1 fruit fly cellular context compared by ENCODE assay signal in genomic region chrX:8063223-8063674, dm6.
A peak's percentile ranks its signal among the peaks of the same experiment; 100 is the strongest.
TF ChIP-seq lines count a peak whose summit lies in the region.

No protein-coding gene starts in this region.

TF ChIP-seq in whole organism, embryonic, 481 proteins besides CTCF, POLR2A, EP300 and RAD21 (continued from another document):
- TF ChIP-seq Oaz (GFP tag; IDR thresholded peaks at IDR 0.05; lab: Robert Waterston, UW) (no peak), CG1233 (GFP tag; optimal IDR thresholded peaks at IDR 0.05; lab: Kevin White, UChicago) (no peak), da (GFP tag; optimal IDR thresholded peaks at IDR 0.05; lab: Kevin White, UChicago) (peak; percentile 31), pan (optimal IDR thresholded peaks at IDR 0.05; lab: Kevin White, UChicago) (no peak), pan (GFP tag; optimal IDR thresholded peaks at IDR 0.05 in 1 of 2, IDR thresholded peaks at IDR 0.05 in 1 of 2) (peak in 1 of 2 experiments; percentile 18), danr (GFP tag; IDR thresholded peaks at IDR 0.05; lab: Robert Waterston, UW) (no peak), ase (GFP tag; IDR thresholded peaks at IDR 0.05; lab: Robert Waterston, UW) (no peak), Med (GFP tag; lab: Kevin White, UChicago) (peak; percentile 60), sens-2 (GFP tag; IDR thresholded peaks at IDR 0.05; lab: Robert Waterston, UW) (no peak), CG15601 (tag; optimal IDR thresholded peaks at IDR 0.05; lab: Kevin White, UChicago) (no peak), ftz-f1 (GFP tag; optimal IDR thresholded peaks at IDR 0.05; lab: Kevin White, UChicago) (no peak), zen2 (GFP tag; IDR thresholded peaks at IDR 0.05; lab: Robert Waterston, UW; ENCODE audit: partially characterized antibody) (no peak), nom (GFP tag; optimal IDR thresholded peaks at IDR 0.05; lab: Kevin White, UChicago) (peak; percentile 93), CG10462 (GFP tag; optimal IDR thresholded peaks at IDR 0.05; lab: Kevin White, UChicago) (no peak), pb (GFP tag; optimal IDR thresholded peaks at IDR 0.05; lab: Kevin White, UChicago) (no peak), gcm2 (GFP tag; optimal IDR thresholded peaks at IDR 0.05; lab: Kevin White, UChicago) (no peak), aop (GFP tag; IDR thresholded peaks at IDR 0.05; lab: Robert Waterston, UW) (no peak), slou (GFP tag; optimal IDR thresholded peaks at IDR 0.05; lab: Kevin White, UChicago) (no peak), HLH4C (GFP tag; IDR thresholded peaks at IDR 0.05; lab: Robert Waterston, UW; ENCODE audit: partially characterized antibody) (no peak), Drgx (GFP tag; IDR thresholded peaks at IDR 0.05; lab: Robert Waterston, UW) (peak; percentile 53), lilli (GFP tag; optimal IDR thresholded peaks at IDR 0.05; lab: Kevin White, UChicago) (no peak), CG6175 (GFP tag; IDR thresholded peaks at IDR 0.05; lab: Robert Waterston, UW) (no peak), Nf-YB (GFP tag; optimal IDR thresholded peaks at IDR 0.05; lab: Kevin White, UChicago) (no peak), ac (GFP tag; optimal IDR thresholded peaks at IDR 0.05; lab: Kevin White, UChicago) (no peak), Dip2 (GFP tag; IDR thresholded peaks at IDR 0.05; lab: Robert Waterston, UW) (no peak), CG14014 (GFP tag; IDR thresholded peaks at IDR 0.05; lab: Robert Waterston, UW) (no peak), CG8944 (GFP tag; optimal IDR thresholded peaks at IDR 0.05; lab: Kevin White, UChicago) (no peak), B-H2 (GFP tag; optimal IDR thresholded peaks at IDR 0.05; lab: Kevin White, UChicago) (no peak), CG4854 (GFP tag; optimal IDR thresholded peaks at IDR 0.05; lab: Kevin White, UChicago) (no peak), ro (GFP tag; IDR thresholded peaks at IDR 0.05; lab: Robert Waterston, UW) (no peak), CG13287 (GFP tag; IDR thresholded peaks at IDR 0.05; lab: Robert Waterston, UW; ENCODE audit: partially characterized antibody) (0 out of 2 replicates have a peak, but pooled peaks have one; percentile 19), kay (GFP tag; optimal IDR thresholded peaks at IDR 0.05; lab: Kevin White, UChicago) (peak; percentile 85), gsb-n (tag; optimal IDR thresholded peaks at IDR 0.05; lab: Kevin White, UChicago) (no peak), CG7839 (tag; optimal IDR thresholded peaks at IDR 0.05; lab: Kevin White, UChicago) (no peak), Ets97D (GFP tag; optimal IDR thresholded peaks at IDR 0.05; lab: Kevin White, UChicago) (peak; percentile 2), Trl (optimal IDR thresholded peaks at IDR 0.05; lab: Kevin White, UChicago) (peak in 1 of 2 experiments; percentile 50), Trl (GFP tag; optimal IDR thresholded peaks at IDR 0.05; lab: Kevin White, UChicago) (no peak)
